Fruit fly (Drosophila melanogaster) whole organism, embryonic: ENCODE results near the gene CG34126.

Source experiments
- BEAF-32 ChIP-seq: fragments of 200-800 bp; sonication (Bioruptor generic); optimal IDR thresholded peaks from 3 replicates; lab custom pipeline; 2017; ENCODE audit warnings: missing biosample characterization, missing genetic modification characterization, mild to moderate bottlenecking, moderate library complexity, missing genetic modification reagents
- CG10209 ChIP-seq: fragments of 200-800 bp; sonication (Bioruptor generic); optimal IDR thresholded peaks from 3 replicates; lab custom pipeline; 2017; ENCODE audit warnings: missing biosample characterization, mild to moderate bottlenecking, missing genetic modification characterization, missing genetic modification reagents
- CG10462 ChIP-seq: fragments of 200-800 bp; sonication (Bioruptor generic); optimal IDR thresholded peaks from 2 replicates; lab custom pipeline; 2016; ENCODE audit warnings: missing biosample characterization, missing genetic modification characterization
- CG11723 ChIP-seq: fragments of 200-800 bp; sonication (Bioruptor generic); optimal IDR thresholded peaks from 2 replicates; lab custom pipeline; 2017; ENCODE audit warnings: missing biosample characterization, mild to moderate bottlenecking, missing genetic modification characterization
- CG15514 ChIP-seq: fragments of 200-800 bp; sonication (Bioruptor generic); optimal IDR thresholded peaks from 3 replicates; lab custom pipeline; 2017; ENCODE audit warnings: missing biosample characterization, missing genetic modification characterization, mild to moderate bottlenecking, moderate library complexity, missing genetic modification reagents
- CG16863 ChIP-seq: fragments of 200-800 bp; sonication (Bioruptor generic); optimal IDR thresholded peaks from 3 replicates; lab custom pipeline; 2016; ENCODE audit warnings: missing biosample characterization, missing genetic modification characterization
- CG17359 ChIP-seq: fragments of 200-800 bp; sonication (Bioruptor generic); optimal IDR thresholded peaks from 3 replicates; lab custom pipeline; 2018; ENCODE audit warnings: missing biosample characterization, mild to moderate bottlenecking, missing genetic modification characterization, moderate library complexity
- CG17802 ChIP-seq: fragments of 200-800 bp; sonication (Bioruptor generic); optimal IDR thresholded peaks from 2 replicates; lab custom pipeline; 2018; ENCODE audit warnings: missing biosample characterization, mild to moderate bottlenecking, missing genetic modification characterization, moderate library complexity
- CG18476 ChIP-seq: fragments of 200-800 bp; sonication (Bioruptor generic); optimal IDR thresholded peaks from 2 replicates; lab custom pipeline; 2016; ENCODE audit warnings: missing biosample characterization, mild to moderate bottlenecking, missing genetic modification characterization
- CG2120 ChIP-seq: fragments of 200-800 bp; sonication (Bioruptor generic); optimal IDR thresholded peaks from 3 replicates; lab custom pipeline; 2016; ENCODE audit warnings: missing biosample characterization, missing genetic modification characterization
- CG2199 ChIP-seq: fragments of 200-800 bp; sonication (Bioruptor generic); IDR thresholded peaks from 3 replicates; pipeline ENCODE4 v1.3.6; 2022; ENCODE audit warnings: missing biosample characterization, missing genetic modification characterization
- CG2875 ChIP-seq: fragments of 200-800 bp; sonication (Bioruptor generic); optimal IDR thresholded peaks from 2 replicates; lab custom pipeline; 2017; ENCODE audit warnings: missing biosample characterization, mild to moderate bottlenecking, missing genetic modification characterization, missing genetic modification reagents
- CG3065 ChIP-seq: fragments of 200-800 bp; sonication (Bioruptor generic); optimal IDR thresholded peaks from 2 replicates; lab custom pipeline; 2016; ENCODE audit warnings: missing biosample characterization, missing genetic modification characterization
- CG32532 ChIP-seq: fragments of 200-800 bp; sonication (Bioruptor generic); IDR thresholded peaks from 2 replicates; pipeline ENCODE4 v1.3.6; 2022; ENCODE audit warnings: missing biosample characterization, missing genetic modification characterization
- CG33557 ChIP-seq: fragments of 200-800 bp; sonication (Bioruptor generic); optimal IDR thresholded peaks from 2 replicates; lab custom pipeline; 2019; ENCODE audit warnings: missing biosample characterization, mild to moderate bottlenecking, missing genetic modification characterization, moderate library complexity
- CG4328 ChIP-seq: fragments of 200-800 bp; sonication (Bioruptor generic); optimal IDR thresholded peaks from 3 replicates; lab custom pipeline; 2017; ENCODE audit warnings: missing biosample characterization, missing genetic modification reagents, missing genetic modification characterization
- CG6254 ChIP-seq: fragments of 200-800 bp; sonication (Bioruptor generic); optimal IDR thresholded peaks from 3 replicates; lab custom pipeline; 2017; ENCODE audit warnings: mild to moderate bottlenecking, missing biosample characterization, missing genetic modification reagents, missing genetic modification characterization
- CG6654 ChIP-seq: fragments of 200-800 bp; sonication (Bioruptor generic); optimal IDR thresholded peaks from 2 replicates; lab custom pipeline; 2017; ENCODE audit warnings: missing biosample characterization, mild to moderate bottlenecking, missing genetic modification characterization
- CG6813 ChIP-seq: fragments of 200-800 bp; sonication (Bioruptor generic); optimal IDR thresholded peaks from 2 replicates; lab custom pipeline; 2017; ENCODE audit warnings: missing biosample characterization, missing genetic modification characterization, mild to moderate bottlenecking, moderate library complexity, missing genetic modification reagents
- CG7271 ChIP-seq: fragments of 200-800 bp; sonication (Bioruptor generic); optimal IDR thresholded peaks from 2 replicates; lab custom pipeline; 2018; ENCODE audit warnings: missing biosample characterization, mild to moderate bottlenecking, missing genetic modification characterization, moderate library complexity
- CG7357 ChIP-seq: fragments of 200-800 bp; sonication (Bioruptor generic); IDR thresholded peaks from 3 replicates; pipeline ENCODE4 v1.3.6; 2022; ENCODE audit warnings: missing biosample characterization, missing genetic modification characterization
- CG7839 ChIP-seq: fragments of 200-800 bp; sonication (Bioruptor generic); optimal IDR thresholded peaks from 3 replicates; lab custom pipeline; 2018; ENCODE audit warnings: missing biosample characterization, mild to moderate bottlenecking, missing genetic modification characterization, moderate library complexity
- CHES-1-like ChIP-seq: fragments of 200-800 bp; sonication (Bioruptor generic); optimal IDR thresholded peaks from 2 replicates; lab custom pipeline; 2016; ENCODE audit warnings: missing biosample characterization, missing genetic modification characterization
- Dip2 ChIP-seq: fragments of 200-800 bp; sonication (Bioruptor generic); IDR thresholded peaks from 2 replicates; pipeline ENCODE4 v1.3.6; 2022; ENCODE audit warnings: missing biosample characterization, missing genetic modification characterization
- Fer2 ChIP-seq: fragments of 200-800 bp; sonication (Bioruptor generic); optimal IDR thresholded peaks from 2 replicates; lab custom pipeline; 2018; ENCODE audit warnings: missing biosample characterization, mild to moderate bottlenecking, missing genetic modification characterization, moderate library complexity
- Hr78 ChIP-seq, 2 experiments: fragments of 200-800 bp in 1 of 2; fragments of >200 bp in 1 of 2; sonication (Bioruptor generic) in 1 of 2; optimal IDR thresholded peaks; 2 replicates each; lab custom pipeline; 2017 to 2019; ENCODE audit warnings: missing biosample characterization in 2 of 2, missing genetic modification characterization in 2 of 2, mild to moderate bottlenecking in 1 of 2, moderate library complexity in 1 of 2
- Oli ChIP-seq: fragments of 200-800 bp; sonication (Bioruptor generic); optimal IDR thresholded peaks from 2 replicates; lab custom pipeline; 2018; ENCODE audit warnings: missing biosample characterization, mild to moderate bottlenecking, missing genetic modification characterization, moderate library complexity
- Optix ChIP-seq: fragments of 200-800 bp; sonication (Bioruptor generic); IDR thresholded peaks from 3 replicates; pipeline ENCODE4 v1.3.6; 2022; ENCODE audit warnings: missing biosample characterization, missing genetic modification characterization
- Poxn ChIP-seq: fragments of 200-800 bp; sonication (Bioruptor generic); IDR thresholded peaks from 2 replicates; pipeline ENCODE4 v1.3.6; 2022; ENCODE audit warnings: missing biosample characterization, missing genetic modification characterization
- Side ChIP-seq: fragments of 200-800 bp; sonication (Bioruptor generic); optimal IDR thresholded peaks from 2 replicates; lab custom pipeline; 2016; ENCODE audit warnings: missing biosample characterization, missing genetic modification characterization
- YL-1 ChIP-seq: fragments of 200-800 bp; sonication (Bioruptor generic); optimal IDR thresholded peaks from 3 replicates; lab custom pipeline; 2017; ENCODE audit warnings: missing biosample characterization, mild to moderate bottlenecking, missing genetic modification characterization
- az2 ChIP-seq: fragments of 200-800 bp; sonication (Bioruptor generic); optimal IDR thresholded peaks from 3 replicates; lab custom pipeline; 2016; ENCODE audit warnings: missing biosample characterization, missing genetic modification characterization
- bsh ChIP-seq, 2 experiments: fragments of 200-800 bp; sonication (Bioruptor generic); optimal IDR thresholded peaks; 2 replicates each; lab custom pipeline; 2017 to 2018; ENCODE audit warnings: mild to moderate bottlenecking in 2 of 2, missing biosample characterization in 2 of 2, missing genetic modification characterization in 2 of 2, moderate library complexity in 1 of 2
- ems ChIP-seq: fragments of 200-800 bp; sonication (Bioruptor generic); optimal IDR thresholded peaks from 3 replicates; lab custom pipeline; 2016; ENCODE audit warnings: missing biosample characterization, missing genetic modification characterization
- esg ChIP-seq: fragments of 200-800 bp; sonication (Bioruptor generic); conservative IDR thresholded peaks from 2 replicates; pipeline ENCODE4 v1.3.6; 2022; ENCODE audit warnings: missing biosample characterization, missing genetic modification characterization
- fd64A ChIP-seq: fragments of 200-800 bp; sonication (Bioruptor generic); optimal IDR thresholded peaks from 3 replicates; lab custom pipeline; 2018; ENCODE audit warnings: missing biosample characterization, mild to moderate bottlenecking, missing genetic modification characterization
- fru ChIP-seq: fragments of >200 bp; optimal IDR thresholded peaks from 2 replicates; lab custom pipeline; 2017
- gsb ChIP-seq: fragments of 200-800 bp; sonication (Bioruptor generic); IDR thresholded peaks from 2 replicates; pipeline ENCODE4 v1.3.6; 2022; ENCODE audit warnings: missing biosample characterization, missing genetic modification characterization
- gt ChIP-seq: fragments of 200-800 bp; sonication (Bioruptor generic); IDR thresholded peaks from 2 replicates; pipeline ENCODE4 v1.3.6; 2022; ENCODE audit warnings: missing biosample characterization, missing genetic modification characterization
- hb ChIP-seq: fragments of 200-800 bp; sonication (Bioruptor generic); IDR thresholded peaks from 3 replicates; pipeline ENCODE4 v1.3.6; 2022; ENCODE audit warnings: missing biosample characterization, missing genetic modification characterization; ENCODE audit not compliant: partially characterized antibody
- her ChIP-seq: fragments of 200-800 bp; sonication (Bioruptor generic); optimal IDR thresholded peaks from 2 replicates; lab custom pipeline; 2016; ENCODE audit warnings: missing biosample characterization, missing genetic modification characterization
- jigr1 ChIP-seq: fragments of 200-800 bp; sonication (Bioruptor generic); IDR thresholded peaks from 3 replicates; pipeline ENCODE4 v1.3.6; 2022; ENCODE audit warnings: missing biosample characterization, missing genetic modification characterization
- kah ChIP-seq: fragments of 200-800 bp; sonication (Bioruptor generic); optimal IDR thresholded peaks from 2 replicates; lab custom pipeline; 2018; ENCODE audit warnings: missing biosample characterization, mild to moderate bottlenecking, missing genetic modification characterization
- run ChIP-seq: fragments of 200-800 bp; sonication (Bioruptor generic); optimal IDR thresholded peaks from 3 replicates; lab custom pipeline; 2018; ENCODE audit warnings: missing biosample characterization, mild to moderate bottlenecking, missing genetic modification characterization
- tio ChIP-seq: fragments of 200-800 bp; sonication (Bioruptor generic); optimal IDR thresholded peaks from 2 replicates; lab custom pipeline; 2017; ENCODE audit warnings: missing biosample characterization, missing genetic modification characterization, inconsistent platforms
- tna ChIP-seq: fragments of 200-800 bp; sonication (Bioruptor generic); IDR thresholded peaks from 2 replicates; pipeline ENCODE4 v1.3.6; 2022; ENCODE audit warnings: missing biosample characterization, missing genetic modification characterization; ENCODE audit not compliant: partially characterized antibody
- ttk ChIP-seq: fragments of 200-800 bp; sonication (Bioruptor generic); IDR thresholded peaks from 2 replicates; pipeline ENCODE4 v2.1.2; 2022; ENCODE audit warnings: missing biosample characterization, missing genetic modification characterization
- vvl ChIP-seq: fragments of 200-800 bp; sonication (Bioruptor generic); IDR thresholded peaks from 2 replicates; pipeline ENCODE4 v1.3.6; 2022; ENCODE audit warnings: missing biosample characterization, missing genetic modification characterization
- zf30C ChIP-seq: fragments of 200-800 bp; sonication (Bioruptor generic); optimal IDR thresholded peaks from 3 replicates; lab custom pipeline; 2018; ENCODE audit warnings: missing biosample characterization, mild to moderate bottlenecking, missing genetic modification characterization

CG34126 gene

dm6 chr2L:5009306-5010030 lies 28.1 kb downstream of the CG34126 start, which contains the start of gene Rtnl1 (continued):
- TF ChIP-seq kah (GFP tag; lab: Kevin White, UChicago) (no peak), gsb (GFP tag; lab: Robert Waterston, UW) (no peak), fru (lab: Kevin White, UChicago) (no peak), CG2875 (GFP tag; lab: Kevin White, UChicago) (no peak), esg (GFP tag; lab: Robert Waterston, UW) (no peak), tna (peak; percentile 90), jigr1 (GFP tag; lab: Robert Waterston, UW) (no peak), CG6654 (peak; percentile 10), CG6254 (GFP tag; lab: Kevin White, UChicago) (no peak), CG15514 (GFP tag; lab: Kevin White, UChicago) (peak; percentile 84), az2 (GFP tag; lab: Kevin White, UChicago) (peak; percentile 3), CG18476 (GFP tag; lab: Kevin White, UChicago) (no peak), CG7357 (no peak), hb (GFP tag; lab: Robert Waterston, UW) (peak; percentile 79), BEAF-32 (peak; percentile 98), bsh (GFP tag; optimal IDR thresholded peaks at IDR 0.05; lab: Kevin White, UChicago) (no peak), CG4328 (GFP tag; lab: Kevin White, UChicago) (no peak), gt (GFP tag; lab: Robert Waterston, UW) (no peak), YL-1 (GFP tag; lab: Kevin White, UChicago) (peak; percentile 72), CHES-1-like (peak; percentile 78), vvl (GFP tag; lab: Robert Waterston, UW) (peak; percentile 54; the same call in 1 of the 2 replicates), her (GFP tag; lab: Kevin White, UChicago) (peak; percentile 32), Hr78 (GFP tag; optimal IDR thresholded peaks at IDR 0.05; lab: Kevin White, UChicago) (no peak), ems (GFP tag; lab: Kevin White, UChicago) (no peak), Dip2 (GFP tag; lab: Robert Waterston, UW) (no peak), Fer2 (tag; lab: Kevin White, UChicago) (no peak), CG7271 (tag; lab: Kevin White, UChicago) (no peak), CG32532 (GFP tag; lab: Robert Waterston, UW) (peak; percentile 47; the same call in 1 of the 2 replicates), CG16863 (GFP tag; lab: Kevin White, UChicago) (peak; percentile 23), Side (GFP tag; lab: Kevin White, UChicago) (peak; percentile 3), CG17359 (tag; lab: Kevin White, UChicago) (no peak), zf30C (GFP tag; lab: Kevin White, UChicago) (no peak), CG10462 (GFP tag; lab: Kevin White, UChicago) (no peak), CG6813 (no peak), Oli (tag; lab: Kevin White, UChicago) (no peak), fd64A (GFP tag; lab: Kevin White, UChicago) (no peak), CG2199 (GFP tag; lab: Robert Waterston, UW) (no peak), tio (GFP tag; lab: Kevin White, UChicago) (no peak), CG17802 (tag; lab: Kevin White, UChicago) (no peak), CG11723 (GFP tag; lab: Kevin White, UChicago) (no peak), Optix (GFP tag; lab: Robert Waterston, UW) (no peak), CG3065 (GFP tag; lab: Kevin White, UChicago) (no peak), CG7839 (tag; lab: Kevin White, UChicago) (no peak), run (tag; lab: Kevin White, UChicago) (no peak), CG33557 (GFP tag; lab: Kevin White, UChicago) (no peak), Poxn (GFP tag; lab: Robert Waterston, UW) (no peak), ttk (GFP tag; lab: Robert Waterston, UW) (no peak), CG2120 (GFP tag; lab: Kevin White, UChicago) (peak; percentile 47), CG10209 (GFP tag; lab: Kevin White, UChicago) (no peak)
